Fruit fly (Drosophila melanogaster) whole organism, prepupa: ENCODE measurements around the gene Sbf.

ENCODE experiments used
- Blimp-1 ChIP-seq: fragments of 200-800 bp; sonication (Bioruptor generic); optimal IDR thresholded peaks from 3 replicates; lab custom pipeline; 2017; ENCODE audit warnings: missing biosample characterization, missing genetic modification characterization, mild to moderate bottlenecking, moderate library complexity, missing genetic modification reagents
- CG10631 ChIP-seq: fragments of 200-800 bp; sonication (Bioruptor generic); optimal IDR thresholded peaks from 2 replicates; lab custom pipeline; 2016; ENCODE audit warnings: missing biosample characterization, missing genetic modification characterization
- CG11294 ChIP-seq: fragments of 200-800 bp; sonication (Bioruptor generic); IDR thresholded peaks from 2 replicates; pipeline ENCODE4 v1.3.6; 2022; ENCODE audit warnings: missing biosample characterization, missing genetic modification characterization
- CG11762 ChIP-seq: fragments of 200-800 bp; sonication (Bioruptor generic); optimal IDR thresholded peaks from 3 replicates; lab custom pipeline; 2016; ENCODE audit warnings: missing biosample characterization, missing genetic modification characterization; ENCODE audit not compliant: insufficient read depth
- CG11902 ChIP-seq: fragments of 200-800 bp; sonication (Bioruptor generic); optimal IDR thresholded peaks from 3 replicates; lab custom pipeline; 2016; ENCODE audit warnings: missing biosample characterization, missing genetic modification characterization
- CG15336 ChIP-seq: fragments of 200-800 bp; sonication (Bioruptor generic); IDR thresholded peaks from 2 replicates; pipeline ENCODE4 v1.3.6; 2022; ENCODE audit warnings: missing biosample characterization, missing genetic modification characterization
- CG1621 ChIP-seq: fragments of 200-800 bp; sonication (Bioruptor generic); optimal IDR thresholded peaks from 3 replicates; lab custom pipeline; 2018; ENCODE audit warnings: missing biosample characterization, mild to moderate bottlenecking, missing genetic modification characterization
- CG32006 ChIP-seq: fragments of 200-800 bp; sonication (Bioruptor generic); optimal IDR thresholded peaks from 3 replicates; lab custom pipeline; 2017; ENCODE audit warnings: missing biosample characterization, mild to moderate bottlenecking, missing genetic modification characterization
- CG34406 ChIP-seq: fragments of 200-800 bp; sonication (Bioruptor generic); optimal IDR thresholded peaks from 3 replicates; lab custom pipeline; 2016; ENCODE audit warnings: missing biosample characterization, missing genetic modification characterization
- CG4318 ChIP-seq: fragments of 200-800 bp; sonication (Bioruptor generic); optimal IDR thresholded peaks from 3 replicates; lab custom pipeline; 2017; ENCODE audit warnings: missing biosample characterization, mild to moderate bottlenecking, missing genetic modification characterization
- CG6163 ChIP-seq: fragments of 200-800 bp; sonication (Bioruptor generic); IDR thresholded peaks from 3 replicates; pipeline ENCODE4 v1.3.6; 2022; ENCODE audit warnings: missing biosample characterization, missing genetic modification characterization
- CG6792 ChIP-seq: fragments of 200-800 bp; sonication (Bioruptor generic); optimal IDR thresholded peaks from 3 replicates; lab custom pipeline; 2016; ENCODE audit warnings: missing biosample characterization, missing genetic modification characterization
- CG6808 ChIP-seq: fragments of 200-800 bp; sonication (Bioruptor generic); optimal IDR thresholded peaks from 3 replicates; lab custom pipeline; 2017; ENCODE audit warnings: missing biosample characterization, missing genetic modification characterization, mild to moderate bottlenecking, moderate library complexity, missing genetic modification reagents
- CG6854 ChIP-seq: fragments of 200-800 bp; sonication (Bioruptor generic); optimal IDR thresholded peaks from 2 replicates; lab custom pipeline; 2017; ENCODE audit warnings: missing biosample characterization, mild to moderate bottlenecking, missing genetic modification characterization
- CG7368 ChIP-seq: fragments of 200-800 bp; sonication (Bioruptor generic); optimal IDR thresholded peaks from 3 replicates; lab custom pipeline; 2016; ENCODE audit warnings: missing biosample characterization, missing genetic modification characterization
- CG8119 ChIP-seq: fragments of 200-800 bp; sonication (Bioruptor generic); IDR thresholded peaks from 3 replicates; pipeline ENCODE4 v1.3.6; 2022; ENCODE audit warnings: missing biosample characterization, missing genetic modification characterization
- CG8632 ChIP-seq: fragments of 200-800 bp; sonication (Bioruptor generic); optimal IDR thresholded peaks from 3 replicates; lab custom pipeline; 2016; ENCODE audit warnings: missing biosample characterization, missing genetic modification characterization
- Eip78C ChIP-seq: fragments of 200-800 bp; sonication (Bioruptor generic); peaks from one replicate; lab custom pipeline; 2016; ENCODE audit warnings: missing biosample characterization, missing genetic modification characterization
- Gug ChIP-seq: fragments of 200-800 bp; sonication (Bioruptor generic); IDR thresholded peaks from 2 replicates; pipeline ENCODE4 v1.3.6; 2022; ENCODE audit warnings: missing biosample characterization, missing genetic modification characterization
- Hr38 ChIP-seq: sonication (Bioruptor generic); optimal IDR thresholded peaks from 2 replicates; lab custom pipeline; 2016; ENCODE audit warnings: missing biosample characterization, missing genetic modification characterization
- Hr39 ChIP-seq: fragments of 200-800 bp; sonication (Bioruptor generic); optimal IDR thresholded peaks from 2 replicates; lab custom pipeline; 2016; ENCODE audit warnings: missing biosample characterization, missing genetic modification characterization
- Met ChIP-seq: fragments of 200-800 bp; sonication (Bioruptor generic); optimal IDR thresholded peaks from 3 replicates; lab custom pipeline; 2016; ENCODE audit warnings: missing biosample characterization, missing genetic modification characterization
- OdsH ChIP-seq: fragments of 200-800 bp; sonication (Bioruptor generic); optimal IDR thresholded peaks from 3 replicates; lab custom pipeline; 2016; ENCODE audit warnings: missing biosample characterization, missing genetic modification characterization
- Smox ChIP-seq: fragments of 200-800 bp; sonication (Bioruptor generic); optimal IDR thresholded peaks from 3 replicates; lab custom pipeline; 2016; ENCODE audit warnings: missing biosample characterization, missing genetic modification characterization
- Sox15 ChIP-seq: fragments of 200-800 bp; sonication (Bioruptor generic); optimal IDR thresholded peaks from 3 replicates; lab custom pipeline; 2016; ENCODE audit warnings: missing biosample characterization, missing genetic modification characterization
- achi ChIP-seq: fragments of 200-800 bp; sonication (Bioruptor generic); optimal IDR thresholded peaks from 3 replicates; lab custom pipeline; 2016; ENCODE audit warnings: missing biosample characterization, missing genetic modification characterization
- acj6 ChIP-seq: fragments of 200-800 bp; sonication (Bioruptor generic); optimal IDR thresholded peaks from 3 replicates; lab custom pipeline; 2016; ENCODE audit warnings: missing biosample characterization, missing genetic modification characterization
- dac ChIP-seq: fragments of 200-800 bp; sonication (Bioruptor generic); optimal IDR thresholded peaks from 2 replicates; lab custom pipeline; 2017; ENCODE audit warnings: missing biosample characterization, mild to moderate bottlenecking, missing genetic modification characterization
- dsx ChIP-seq: fragments of 200-800 bp; optimal IDR thresholded peaks from 3 replicates; lab custom pipeline; 2019; ENCODE audit warnings: missing biosample characterization, mild to moderate bottlenecking, missing genetic modification characterization, moderate library complexity; ENCODE audit not compliant: poor library complexity, severe bottlenecking
- eg ChIP-seq: fragments of 200-800 bp; sonication (Bioruptor generic); IDR thresholded peaks from 3 replicates; pipeline ENCODE4 v1.3.6; 2022; ENCODE audit warnings: missing biosample characterization, missing genetic modification characterization
- esn ChIP-seq: fragments of 200-800 bp; sonication (Bioruptor generic); optimal IDR thresholded peaks from 2 replicates; lab custom pipeline; 2016; ENCODE audit warnings: missing biosample characterization, mild to moderate bottlenecking, missing genetic modification characterization, moderate library complexity
- fd59A ChIP-seq: fragments of 200-800 bp; sonication (Bioruptor generic); optimal IDR thresholded peaks from 2 replicates; lab custom pipeline; 2017; ENCODE audit warnings: missing biosample characterization, mild to moderate bottlenecking, missing genetic modification characterization, missing genetic modification reagents
- fd85E ChIP-seq: fragments of 200-800 bp; sonication (Bioruptor generic); optimal IDR thresholded peaks from 3 replicates; lab custom pipeline; 2016; ENCODE audit warnings: missing biosample characterization, missing genetic modification characterization
- fkh ChIP-seq: fragments of 200-800 bp; sonication (Bioruptor generic); optimal IDR thresholded peaks from 3 replicates; lab custom pipeline; 2017; ENCODE audit warnings: missing biosample characterization, mild to moderate bottlenecking, missing genetic modification characterization, moderate library complexity
- lz ChIP-seq: fragments of 200-800 bp; sonication (Bioruptor generic); optimal IDR thresholded peaks from 3 replicates; lab custom pipeline; 2016; ENCODE audit warnings: missing biosample characterization, missing genetic modification characterization
- net ChIP-seq: fragments of 200-800 bp; sonication (Bioruptor generic); optimal IDR thresholded peaks from 3 replicates; lab custom pipeline; 2016; ENCODE audit warnings: missing biosample characterization, missing genetic modification characterization
- salr ChIP-seq, 2 experiments: fragments of 200-800 bp; sonication (Bioruptor generic); optimal IDR thresholded peaks; 3 replicates each; lab custom pipeline; 2016 to 2018; ENCODE audit warnings: missing biosample characterization in 2 of 2, missing genetic modification characterization in 2 of 2, mild to moderate bottlenecking in 1 of 2
- spab ChIP-seq: fragments of 200-800 bp; sonication (Bioruptor generic); optimal IDR thresholded peaks from 2 replicates; lab custom pipeline; 2017; ENCODE audit warnings: missing biosample characterization, mild to moderate bottlenecking, missing genetic modification characterization, missing genetic modification reagents
- ss ChIP-seq, 2 experiments: fragments of 200-800 bp; sonication (Bioruptor generic); optimal IDR thresholded peaks; 2 replicates in 1 of 2; 3 replicates in 1 of 2; lab custom pipeline; 2017 to 2018; ENCODE audit warnings: mild to moderate bottlenecking in 2 of 2, missing biosample characterization in 2 of 2, missing genetic modification characterization in 2 of 2, moderate library complexity in 1 of 2
- svp ChIP-seq: fragments of 200-800 bp; sonication (Bioruptor generic); peaks from one replicate; lab custom pipeline; 2016; ENCODE audit warnings: missing biosample characterization, missing genetic modification characterization
- topi ChIP-seq: fragments of 200-800 bp; sonication (Bioruptor generic); optimal IDR thresholded peaks from 3 replicates; lab custom pipeline; 2016; ENCODE audit warnings: missing biosample characterization, missing genetic modification characterization

The Sbf gene

DNA sequence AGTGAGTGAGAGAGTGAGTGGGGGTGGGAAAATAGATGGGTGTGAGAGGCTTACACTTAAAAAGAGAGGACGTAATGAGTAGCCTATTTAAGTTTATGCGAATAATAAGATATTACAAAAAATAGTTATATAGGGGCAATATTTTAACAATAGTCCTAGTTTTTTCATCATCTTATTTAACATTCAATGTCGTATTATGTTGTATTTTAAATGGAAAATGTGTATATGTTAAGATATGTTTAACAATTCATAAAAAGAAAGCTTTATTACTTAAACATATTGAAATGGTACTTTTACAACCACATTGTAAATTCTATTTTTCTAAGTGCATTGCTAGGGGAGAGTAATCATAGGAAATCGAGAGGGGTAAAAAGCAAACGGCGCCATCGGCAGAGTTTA is 22.8 kb downstream of the Sbf start (continued):
- TF ChIP-seq dac (GFP tag; lab: Kevin White, UChicago) (no peak), OdsH (GFP tag; lab: Kevin White, UChicago) (peak; percentile 57), dsx (GFP tag; lab: Kevin White, UChicago) (peak; percentile 66), CG6854 (GFP tag; lab: Kevin White, UChicago) (no peak), Met (GFP tag; lab: Kevin White, UChicago) (peak; percentile 52), fd59A (no peak), Hr39 (peak; percentile 0), CG6808 (GFP tag; lab: Kevin White, UChicago) (peak; percentile 47), acj6 (peak; percentile 53), CG11762 (GFP tag; lab: Kevin White, UChicago) (no peak), Smox (GFP tag; lab: Kevin White, UChicago) (peak; percentile 40), svp (GFP tag; lab: Kevin White, UChicago) (no peak), esn (GFP tag; lab: Kevin White, UChicago) (peak; percentile 51), CG11294 (no peak), ss (GFP tag; optimal IDR thresholded peaks at IDR 0.05; lab: Kevin White, UChicago) (peak; percentile 32 to 44), Hr38 (GFP tag; lab: Kevin White, UChicago) (no peak), fkh (GFP tag; lab: Kevin White, UChicago) (no peak), CG6163 (GFP tag; lab: Robert Waterston, UW) (no peak), CG34406 (peak; percentile 46), Blimp-1 (no peak), CG11902 (GFP tag; lab: Kevin White, UChicago) (no peak), Eip78C (GFP tag; lab: Kevin White, UChicago) (peak; percentile 86), CG6792 (GFP tag; lab: Kevin White, UChicago) (peak; percentile 49), CG8632 (peak; percentile 21), CG7368 (GFP tag; lab: Kevin White, UChicago) (no peak)

DNA sequence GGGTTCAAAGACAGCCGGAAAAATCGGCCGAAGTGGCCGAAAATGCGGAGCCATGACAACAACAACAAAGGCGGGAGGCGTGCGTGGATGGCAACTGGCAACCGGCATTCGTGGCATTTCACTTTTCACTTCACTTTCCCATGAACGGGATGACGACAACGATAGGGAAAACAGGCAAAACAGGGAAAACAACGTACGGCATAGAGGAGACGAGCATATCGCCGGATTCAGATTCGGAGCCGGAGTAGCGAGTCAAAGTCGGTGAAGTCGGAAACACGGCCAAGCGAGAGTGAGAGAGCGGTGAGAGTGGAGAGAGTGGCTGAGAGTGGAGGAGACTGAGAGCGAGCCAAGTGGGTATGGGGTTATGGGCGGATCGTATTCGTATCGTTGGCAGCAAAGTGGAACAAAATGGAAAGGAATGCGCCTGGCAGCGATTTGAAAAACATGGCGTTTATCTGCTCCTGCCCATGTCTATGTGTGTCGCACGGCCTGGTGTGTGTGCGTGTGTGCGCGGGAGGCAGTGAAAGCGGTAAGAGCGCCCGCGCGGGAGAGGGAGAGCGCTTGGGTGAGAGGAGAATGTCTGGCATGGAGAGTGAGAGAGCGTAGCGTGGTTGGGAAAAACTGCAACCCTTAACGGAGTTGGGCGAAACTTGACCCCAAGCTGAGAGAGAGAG is 23.3 kb downstream of the Sbf start:
- TF ChIP-seq Blimp-1 (peak; percentile 70), CG7368 (GFP tag; lab: Kevin White, UChicago) (no peak), CG15336 (GFP tag; lab: Robert Waterston, UW) (peak; percentile 38), salr (GFP tag; optimal IDR thresholded peaks at IDR 0.05; lab: Kevin White, UChicago) (no peak), CG6854 (GFP tag; lab: Kevin White, UChicago) (peak; percentile 27), lz (GFP tag; lab: Kevin White, UChicago) (no peak), CG6163 (GFP tag; lab: Robert Waterston, UW) (0 out of 3 replicates have a peak, but pooled peaks have one; percentile 53), CG8119 (GFP tag; lab: Robert Waterston, UW) (peak; percentile 50; the same call in 1 of the 3 replicates), Eip78C (GFP tag; lab: Kevin White, UChicago) (peak; percentile 37), CG1621 (tag; lab: Kevin White, UChicago) (peak; percentile 44), CG32006 (peak; percentile 0), spab (GFP tag; lab: Kevin White, UChicago) (no peak)

DNA sequence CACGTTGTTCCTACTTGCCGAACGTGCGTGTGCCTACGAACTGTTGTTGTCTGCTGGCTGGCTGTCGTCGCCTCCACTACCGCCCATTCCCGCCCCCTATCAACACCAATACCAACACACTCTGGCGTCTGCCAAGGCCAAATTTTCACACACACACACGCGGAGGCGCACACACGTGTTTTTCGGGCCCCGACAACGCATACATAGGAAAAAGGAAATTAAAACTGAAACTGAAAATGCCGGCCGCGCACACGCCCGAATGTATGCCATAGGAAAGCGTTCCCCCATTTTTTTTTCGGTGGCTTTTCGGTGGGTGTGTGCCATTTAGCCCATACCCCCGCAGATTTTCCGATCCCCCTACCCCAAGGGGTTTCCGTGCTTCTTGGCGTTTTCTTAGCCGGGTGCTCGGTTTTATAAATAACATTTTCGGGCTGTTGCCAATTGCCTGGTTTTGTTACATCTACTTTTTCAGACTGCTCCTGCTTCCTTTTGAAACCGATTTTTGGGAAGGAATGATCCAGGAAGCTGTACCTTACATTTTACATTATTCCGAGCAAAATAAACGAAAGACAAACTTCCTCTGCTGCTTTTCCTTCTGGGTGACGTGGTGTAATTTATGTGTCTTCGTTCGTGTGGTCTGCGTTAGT is 24.4 kb downstream of the Sbf start:
- TF ChIP-seq Met (GFP tag; lab: Kevin White, UChicago), result no peak
- TF ChIP-seq CG32006, result no peak
- no peak for TF ChIP-seq salr (GFP tag; optimal IDR thresholded peaks at IDR 0.05; lab: Kevin White, UChicago)
- TF ChIP-seq fd85E (GFP tag; lab: Kevin White, UChicago), result no peak
- no peak for TF ChIP-seq CG6792 (GFP tag; lab: Kevin White, UChicago)
- TF ChIP-seq topi, result no peak
- TF ChIP-seq Sox15, result no peak
- no peak for TF ChIP-seq achi (GFP tag; lab: Kevin White, UChicago)
- no peak for TF ChIP-seq eg (GFP tag; lab: Robert Waterston, UW)
- TF ChIP-seq OdsH (GFP tag; lab: Kevin White, UChicago), result no peak
- no peak for TF ChIP-seq acj6
- no peak for TF ChIP-seq CG10631 (GFP tag; lab: Kevin White, UChicago)
- TF ChIP-seq net (GFP tag; lab: Kevin White, UChicago), result no peak
- no peak for TF ChIP-seq Gug (GFP tag; lab: Robert Waterston, UW)
- TF ChIP-seq lz (GFP tag; lab: Kevin White, UChicago), result no peak
- no peak for TF ChIP-seq CG4318 (GFP tag; lab: Kevin White, UChicago)
- no peak for TF ChIP-seq CG11294
- TF ChIP-seq spab (GFP tag; lab: Kevin White, UChicago), result no peak
- TF ChIP-seq CG6854 (GFP tag; lab: Kevin White, UChicago), result no peak
- no peak for TF ChIP-seq CG6808 (GFP tag; lab: Kevin White, UChicago)
